Fruit fly (Drosophila melanogaster) whole organism: Measurements from ENCODE around the gene mre11.

Source experiments
- CG8478 ChIP-seq: fragments of >200 bp; optimal IDR thresholded peaks from 2 replicates; lab custom pipeline; 2018; ENCODE audit warnings: inconsistent platforms
- usp ChIP-seq: fragments of >200 bp; optimal IDR thresholded peaks from 2 replicates; lab custom pipeline; 2017; ENCODE audit warnings: missing biosample characterization, missing genetic modification characterization, mixed read lengths

- TF ChIP-seq usp (GFP tag; lab: Kevin White, UChicago) (no peak), CG8478 (lab: Kevin White, UChicago) (no peak)
Measured at dm6 chr2L:11307072-11307471, 25.2 kb downstream of the mre11 start.
